Fruit fly (Drosophila melanogaster): ENCODE measurements around the gene Vav.

- no peak for TF ChIP-seq CG8478 (optimal IDR thresholded peaks at IDR 0.05)
- TF ChIP-seq CTCF (optimal IDR thresholded peaks at IDR 0.05), result no peak
Observed at dm6 chrX:19286235-19286634, 24.6 kb downstream of the Vav start.
